Worm (Caenorhabditis elegans): Measurements from ENCODE around the gene ZK550.2.

DNA sequence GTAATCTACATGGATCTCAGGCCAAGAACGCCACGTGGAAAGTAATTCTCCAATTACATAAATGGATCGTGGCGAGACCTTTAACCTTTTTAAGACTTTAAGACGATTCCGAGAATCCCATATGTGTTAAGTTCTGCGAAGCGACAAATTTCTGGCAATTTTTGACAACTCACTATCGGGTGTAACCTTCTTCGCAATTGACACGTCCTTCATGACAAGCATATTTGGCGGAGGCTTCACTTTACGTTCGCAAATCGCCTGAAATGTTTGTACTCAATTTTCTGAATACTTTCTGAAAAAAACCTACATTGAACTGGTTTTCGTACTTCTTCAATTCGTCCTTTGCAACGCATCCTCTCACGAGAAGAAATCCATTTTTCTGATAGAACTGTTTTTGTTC, 13.4 kb downstream of the ZK550.2 start:
- no peak for TF ChIP-seq zag-1 (tag; optimal IDR thresholded peaks at IDR 0.05)
- TF ChIP-seq unc-39 (tag; optimal IDR thresholded peaks at IDR 0.05): no peak
- no peak for TF ChIP-seq ama-1 (optimal IDR thresholded peaks at IDR 0.05)
- no peak for TF ChIP-seq ceh-9 (tag; optimal IDR thresholded peaks at IDR 0.05)
- TF ChIP-seq nhr-237 (tag; optimal IDR thresholded peaks at IDR 0.05): no peak
- TF ChIP-seq fos-1 (tag; optimal IDR thresholded peaks at IDR 0.05): no peak
- TF ChIP-seq snpc-4 (tag; optimal IDR thresholded peaks at IDR 0.05): no peak
- TF ChIP-seq daf-12 (tag; optimal IDR thresholded peaks at IDR 0.05): no peak
- no peak for TF ChIP-seq ZK546.5 (tag; optimal IDR thresholded peaks at IDR 0.05)
- no peak for TF ChIP-seq egl-27 (tag; optimal IDR thresholded peaks at IDR 0.05)
- TF ChIP-seq ceh-16 (tag; optimal IDR thresholded peaks at IDR 0.05): no peak
- no peak for TF ChIP-seq mdl-1 (tag; optimal IDR thresholded peaks at IDR 0.05)
- TF ChIP-seq nhr-28 (tag; optimal IDR thresholded peaks at IDR 0.05): no peak
- no peak for TF ChIP-seq ceh-28 (tag; optimal IDR thresholded peaks at IDR 0.05)
